Fruit fly (Drosophila melanogaster) whole organism, embryonic: Measurements from ENCODE around the gene Teh2.

Experiments
- Atf3 ChIP-seq: fragments of 200-800 bp; sonication (Bioruptor generic); optimal IDR thresholded peaks from 3 replicates; lab custom pipeline; 2016; ENCODE audit warnings: missing biosample characterization, missing genetic modification characterization
- CG10431 ChIP-seq: fragments of 200-800 bp; sonication (Bioruptor generic); optimal IDR thresholded peaks from 3 replicates; lab custom pipeline; 2018; ENCODE audit warnings: missing biosample characterization, mild to moderate bottlenecking, missing genetic modification characterization
- CG11560 ChIP-seq: fragments of 200-800 bp; sonication (Bioruptor generic); IDR thresholded peaks from 3 replicates; pipeline ENCODE4 v1.3.6; 2022; ENCODE audit warnings: missing biosample characterization, missing genetic modification characterization
- CG14667 ChIP-seq: fragments of 200-800 bp; sonication (Bioruptor generic); IDR thresholded peaks from 2 replicates; pipeline ENCODE4 v1.3.6; 2022; ENCODE audit warnings: missing biosample characterization, missing genetic modification characterization
- CG17361 ChIP-seq: fragments of 200-800 bp; sonication (Bioruptor generic); IDR thresholded peaks from 3 replicates; pipeline ENCODE4 v1.3.6; 2022; ENCODE audit warnings: missing biosample characterization, missing genetic modification characterization
- CG18476 ChIP-seq: fragments of 200-800 bp; sonication (Bioruptor generic); optimal IDR thresholded peaks from 2 replicates; lab custom pipeline; 2016; ENCODE audit warnings: missing biosample characterization, mild to moderate bottlenecking, missing genetic modification characterization
- CG32767 ChIP-seq: fragments of 200-800 bp; sonication (Bioruptor generic); IDR thresholded peaks from 2 replicates; pipeline ENCODE4 v1.3.6; 2022; ENCODE audit warnings: missing biosample characterization, missing genetic modification characterization
- CG33557 ChIP-seq: fragments of 200-800 bp; sonication (Bioruptor generic); optimal IDR thresholded peaks from 2 replicates; lab custom pipeline; 2019; ENCODE audit warnings: missing biosample characterization, mild to moderate bottlenecking, missing genetic modification characterization, moderate library complexity
- CG6683 ChIP-seq: fragments of 200-800 bp; sonication (Bioruptor generic); optimal IDR thresholded peaks from 2 replicates; lab custom pipeline; 2017; ENCODE audit warnings: missing biosample characterization, mild to moderate bottlenecking, missing genetic modification characterization, missing genetic modification reagents
- CG7271 ChIP-seq: fragments of 200-800 bp; sonication (Bioruptor generic); optimal IDR thresholded peaks from 2 replicates; lab custom pipeline; 2018; ENCODE audit warnings: missing biosample characterization, mild to moderate bottlenecking, missing genetic modification characterization, moderate library complexity
- CG7745 ChIP-seq: fragments of 200-800 bp; sonication (Bioruptor generic); optimal IDR thresholded peaks from 2 replicates; lab custom pipeline; 2018; ENCODE audit warnings: missing biosample characterization, mild to moderate bottlenecking, missing genetic modification characterization, moderate library complexity
- CG7928 ChIP-seq: fragments of 200-800 bp; sonication (Bioruptor generic); optimal IDR thresholded peaks from 2 replicates; lab custom pipeline; 2017; ENCODE audit warnings: missing biosample characterization, mild to moderate bottlenecking, missing genetic modification characterization
- CG8388 ChIP-seq: fragments of 200-800 bp; sonication (Bioruptor generic); optimal IDR thresholded peaks from 2 replicates; lab custom pipeline; 2019; ENCODE audit warnings: missing biosample characterization, mild to moderate bottlenecking, missing genetic modification characterization, moderate library complexity
- CG9727 ChIP-seq: fragments of 200-800 bp; sonication (Bioruptor generic); optimal IDR thresholded peaks from 3 replicates; lab custom pipeline; 2017; ENCODE audit warnings: missing biosample characterization, mild to moderate bottlenecking, missing genetic modification characterization
- CG9797 ChIP-seq: fragments of 200-800 bp; sonication (Bioruptor generic); optimal IDR thresholded peaks from 3 replicates; lab custom pipeline; 2018; ENCODE audit warnings: missing biosample characterization, mild to moderate bottlenecking, missing genetic modification characterization
- Dek ChIP-seq: fragments of 200-800 bp; sonication (Bioruptor generic); optimal IDR thresholded peaks from 3 replicates; lab custom pipeline; 2019; ENCODE audit warnings: missing biosample characterization, mild to moderate bottlenecking, missing genetic modification characterization, moderate library complexity
- E2f2 ChIP-seq: fragments of 200-800 bp; sonication (Bioruptor generic); IDR thresholded peaks from 2 replicates; pipeline ENCODE4 v1.3.6; 2022; ENCODE audit warnings: missing biosample characterization, missing genetic modification characterization
- Elba2 ChIP-seq: fragments of 200-800 bp; sonication (Bioruptor generic); optimal IDR thresholded peaks from 3 replicates; lab custom pipeline; 2016; ENCODE audit warnings: missing biosample characterization, missing genetic modification characterization
- Fer1 ChIP-seq: fragments of 200-800 bp; sonication (Bioruptor generic); optimal IDR thresholded peaks from 2 replicates; lab custom pipeline; 2017; ENCODE audit warnings: missing biosample characterization, mild to moderate bottlenecking, missing genetic modification characterization
- HLH3B ChIP-seq: fragments of 200-800 bp; sonication (Bioruptor generic); IDR thresholded peaks from 2 replicates; pipeline ENCODE4 v1.3.6; 2022; ENCODE audit warnings: missing biosample characterization, missing genetic modification characterization
- HmgD ChIP-seq: fragments of 200-800 bp; sonication (Bioruptor generic); optimal IDR thresholded peaks from 3 replicates; lab custom pipeline; 2016; ENCODE audit warnings: missing biosample characterization, missing genetic modification characterization
- Lpt ChIP-seq: fragments of >200 bp; optimal IDR thresholded peaks from 2 replicates; lab custom pipeline; 2018; ENCODE audit warnings: missing biosample characterization, missing genetic modification characterization
- Meics ChIP-seq: fragments of 200-800 bp; sonication (Bioruptor generic); optimal IDR thresholded peaks from 2 replicates; lab custom pipeline; 2017; ENCODE audit warnings: missing biosample characterization, mild to moderate bottlenecking, missing genetic modification characterization
- Sin3A ChIP-seq: fragments of >200 bp; optimal IDR thresholded peaks from 2 replicates; lab custom pipeline; 2018
- Stat92E ChIP-seq, 3 experiments: fragments of >200 bp in 2 of 3; fragments of 200-800 bp in 1 of 3; sonication (Bioruptor generic) in 1 of 3; optimal IDR thresholded peaks; 2 replicates each; lab custom pipeline; 2017 to 2019; ENCODE audit warnings: missing biosample characterization in 3 of 3, missing genetic modification characterization in 3 of 3, mild to moderate bottlenecking in 1 of 3, moderate library complexity in 1 of 3
- Tbp ChIP-seq: fragments of >200 bp; optimal IDR thresholded peaks from 2 replicates; lab custom pipeline; 2018; ENCODE audit warnings: missing biosample characterization, missing genetic modification characterization
- Trl ChIP-seq, 3 experiments: fragments of >200 bp in 2 of 3; fragments of 200-800 bp in 1 of 3; sonication (Bioruptor generic) in 1 of 3; optimal IDR thresholded peaks; 2 replicates in 1 of 3; 3 replicates in 2 of 3; lab custom pipeline; 2016 to 2017; ENCODE audit warnings: missing biosample characterization in 1 of 3, missing genetic modification characterization in 1 of 3
- YL-1 ChIP-seq: fragments of 200-800 bp; sonication (Bioruptor generic); optimal IDR thresholded peaks from 3 replicates; lab custom pipeline; 2017; ENCODE audit warnings: missing biosample characterization, mild to moderate bottlenecking, missing genetic modification characterization
- amos ChIP-seq: fragments of 200-800 bp; sonication (Bioruptor generic); IDR thresholded peaks from 2 replicates; pipeline ENCODE4 v1.3.6; 2022; ENCODE audit warnings: missing biosample characterization, missing genetic modification characterization; ENCODE audit not compliant: partially characterized antibody
- aop ChIP-seq: fragments of 200-800 bp; sonication (Bioruptor generic); IDR thresholded peaks from 2 replicates; pipeline ENCODE4 v1.3.6; 2022; ENCODE audit warnings: missing biosample characterization, missing genetic modification characterization
- br ChIP-seq: fragments of >200 bp; optimal IDR thresholded peaks from 2 replicates; lab custom pipeline; 2017
- bsh ChIP-seq, 2 experiments: fragments of 200-800 bp; sonication (Bioruptor generic); optimal IDR thresholded peaks; 2 replicates each; lab custom pipeline; 2017 to 2018; ENCODE audit warnings: mild to moderate bottlenecking in 2 of 2, missing biosample characterization in 2 of 2, missing genetic modification characterization in 2 of 2, moderate library complexity in 1 of 2
- caup ChIP-seq: fragments of 200-800 bp; sonication (Bioruptor generic); optimal IDR thresholded peaks from 3 replicates; lab custom pipeline; 2017; ENCODE audit warnings: missing biosample characterization, mild to moderate bottlenecking, missing genetic modification characterization, moderate library complexity; ENCODE audit not compliant: severe bottlenecking
- croc ChIP-seq: fragments of 200-800 bp; sonication (Bioruptor generic); conservative IDR thresholded peaks from 3 replicates; pipeline ENCODE4 v1.3.6; 2022; ENCODE audit warnings: missing biosample characterization, missing genetic modification characterization
- crp ChIP-seq, 2 experiments: fragments of 200-800 bp; sonication (Bioruptor generic); optimal IDR thresholded peaks; 2 replicates in 1 of 2; 3 replicates in 1 of 2; lab custom pipeline; 2017; ENCODE audit warnings: missing biosample characterization in 2 of 2, missing genetic modification characterization in 2 of 2, mild to moderate bottlenecking in 1 of 2, moderate library complexity in 1 of 2
- da ChIP-seq: fragments of 200-800 bp; sonication (Bioruptor generic); optimal IDR thresholded peaks from 2 replicates; lab custom pipeline; 2016; ENCODE audit warnings: missing biosample characterization, missing genetic modification characterization
- dan ChIP-seq: fragments of 200-800 bp; sonication (Bioruptor generic); IDR thresholded peaks from 2 replicates; pipeline ENCODE4 v1.3.6; 2022; ENCODE audit warnings: missing biosample characterization, missing genetic modification characterization
- fd102C ChIP-seq: fragments of 200-800 bp; sonication (Bioruptor generic); optimal IDR thresholded peaks from 2 replicates; lab custom pipeline; 2018; ENCODE audit warnings: missing biosample characterization, mild to moderate bottlenecking, missing genetic modification characterization, moderate library complexity
- fd64A ChIP-seq: fragments of 200-800 bp; sonication (Bioruptor generic); optimal IDR thresholded peaks from 3 replicates; lab custom pipeline; 2018; ENCODE audit warnings: missing biosample characterization, mild to moderate bottlenecking, missing genetic modification characterization
- gcm2 ChIP-seq: fragments of 200-800 bp; sonication (Bioruptor generic); optimal IDR thresholded peaks from 2 replicates; lab custom pipeline; 2016; ENCODE audit warnings: missing biosample characterization, missing genetic modification characterization
- gro ChIP-seq: fragments of 200-800 bp; sonication (Bioruptor generic); optimal IDR thresholded peaks from 2 replicates; lab custom pipeline; 2016; ENCODE audit warnings: missing biosample characterization, missing genetic modification characterization
- gt ChIP-seq: fragments of 200-800 bp; sonication (Bioruptor generic); IDR thresholded peaks from 2 replicates; pipeline ENCODE4 v1.3.6; 2022; ENCODE audit warnings: missing biosample characterization, missing genetic modification characterization
- insv ChIP-seq, 2 experiments: fragments of 200-800 bp; sonication (Bioruptor generic); optimal IDR thresholded peaks; 3 replicates each; lab custom pipeline; 2016 to 2018; ENCODE audit warnings: missing biosample characterization in 2 of 2, missing genetic modification characterization in 2 of 2
- mam ChIP-seq: fragments of 200-800 bp; sonication (Bioruptor generic); optimal IDR thresholded peaks from 3 replicates; lab custom pipeline; 2016; ENCODE audit warnings: missing biosample characterization, missing genetic modification characterization
- nau ChIP-seq: fragments of 200-800 bp; sonication (Bioruptor generic); optimal IDR thresholded peaks from 3 replicates; lab custom pipeline; 2017; ENCODE audit warnings: missing biosample characterization, mild to moderate bottlenecking, missing genetic modification characterization, missing genetic modification reagents
- pan ChIP-seq, 4 experiments: fragments of >200 bp in 3 of 4; fragments of 200-800 bp in 1 of 4; sonication (Bioruptor generic) in 1 of 4; optimal IDR thresholded peaks in 3 of 4; IDR thresholded peaks in 1 of 4; 2 replicates each; pipeline versions ENCODE4 v1.3.6 to Lab custom; 2017 to 2022; ENCODE audit warnings: missing biosample characterization in 2 of 4, missing genetic modification characterization in 2 of 4, mixed read lengths in 1 of 4
- pros ChIP-seq: fragments of 200-800 bp; sonication (Bioruptor generic); optimal IDR thresholded peaks from 3 replicates; lab custom pipeline; 2019; ENCODE audit warnings: missing biosample characterization, mild to moderate bottlenecking, missing genetic modification characterization, moderate library complexity
- repo ChIP-seq: fragments of 200-800 bp; sonication (Bioruptor generic); optimal IDR thresholded peaks from 2 replicates; lab custom pipeline; 2016; ENCODE audit warnings: missing biosample characterization, missing genetic modification characterization
- so ChIP-seq: fragments of 200-800 bp; sonication (Bioruptor generic); IDR thresholded peaks from 3 replicates; pipeline ENCODE4 v1.3.6; 2022; ENCODE audit warnings: missing biosample characterization, missing genetic modification characterization
- usp ChIP-seq: fragments of >200 bp; optimal IDR thresholded peaks from 2 replicates; lab custom pipeline; 2017; ENCODE audit warnings: missing biosample characterization, missing genetic modification characterization
- wek ChIP-seq: fragments of 200-800 bp; sonication (Bioruptor generic); optimal IDR thresholded peaks from 3 replicates; lab custom pipeline; 2018; ENCODE audit warnings: missing biosample characterization, mild to moderate bottlenecking, missing genetic modification characterization, moderate library complexity

The Teh2 gene

DNA sequence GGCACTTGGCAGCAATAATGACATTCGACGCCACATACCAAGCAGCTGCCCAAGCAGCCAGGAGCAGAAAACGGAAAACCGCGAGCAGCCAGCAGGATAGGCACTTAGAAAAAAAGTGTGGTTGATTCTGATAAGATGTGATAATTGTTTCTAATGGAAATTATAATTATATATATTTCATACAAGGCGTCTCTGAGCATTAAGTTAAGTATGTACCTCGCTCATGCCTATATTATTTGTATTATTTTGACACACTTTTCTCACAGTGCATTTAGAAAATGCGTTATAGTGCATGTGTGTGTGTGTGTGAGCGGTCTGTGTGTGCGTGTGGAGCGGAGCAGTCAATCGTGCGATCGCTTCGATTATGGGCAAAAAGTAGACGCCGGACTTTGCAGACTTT is 29.5 kb downstream of the Teh2 start (continued):
- TF ChIP-seq gt (GFP tag; lab: Robert Waterston, UW) (no peak), E2f2 (GFP tag; lab: Robert Waterston, UW) (no peak), gcm2 (GFP tag; lab: Kevin White, UChicago) (no peak), Meics (no peak), so (GFP tag; lab: Robert Waterston, UW) (no peak), insv (GFP tag; optimal IDR thresholded peaks at IDR 0.05; lab: Kevin White, UChicago) (no peak), wek (no peak), CG10431 (GFP tag; lab: Kevin White, UChicago) (no peak), Stat92E (GFP tag; optimal IDR thresholded peaks at IDR 0.05; lab: Kevin White, UChicago) (no peak), CG9797 (GFP tag; lab: Kevin White, UChicago) (no peak), CG7928 (GFP tag; lab: Kevin White, UChicago) (no peak), repo (GFP tag; lab: Kevin White, UChicago) (no peak), CG6683 (GFP tag; lab: Kevin White, UChicago) (no peak), CG17361 (GFP tag; lab: Robert Waterston, UW) (no peak), mam (GFP tag; lab: Kevin White, UChicago) (no peak), gro (GFP tag; lab: Kevin White, UChicago) (no peak), br (lab: Kevin White, UChicago) (no peak), CG18476 (GFP tag; lab: Kevin White, UChicago) (no peak), HmgD (GFP tag; lab: Kevin White, UChicago) (no peak), CG33557 (peak; percentile 22), crp (GFP tag; optimal IDR thresholded peaks at IDR 0.05; lab: Kevin White, UChicago) (no peak), fd64A (GFP tag; lab: Kevin White, UChicago) (no peak), fd102C (GFP tag; lab: Kevin White, UChicago) (peak; percentile 53), Lpt (no peak), Atf3 (GFP tag; lab: Kevin White, UChicago) (no peak), bsh (GFP tag; optimal IDR thresholded peaks at IDR 0.05; lab: Kevin White, UChicago) (peak; percentile 23 to 47), Sin3A (lab: Kevin White, UChicago) (no peak), dan (GFP tag; lab: Robert Waterston, UW) (0 out of 2 replicates have a peak, but pooled peaks have one; percentile 30), Dek (no peak), pan (optimal IDR thresholded peaks at IDR 0.05; lab: Kevin White, UChicago) (no peak), pan (GFP tag; optimal IDR thresholded peaks at IDR 0.05 in 1 of 2, IDR thresholded peaks at IDR 0.05 in 1 of 2) (no peak), CG11560 (no peak), YL-1 (no peak), aop (GFP tag; lab: Robert Waterston, UW) (no peak), da (GFP tag; lab: Kevin White, UChicago) (no peak), CG7745 (tag; lab: Kevin White, UChicago) (no peak), CG9727 (GFP tag; lab: Kevin White, UChicago) (peak; percentile 68), CG7271 (tag; lab: Kevin White, UChicago) (peak; percentile 59), caup (GFP tag; lab: Kevin White, UChicago) (no peak), croc (GFP tag; lab: Robert Waterston, UW) (no peak), nau (GFP tag; lab: Kevin White, UChicago) (no peak), Elba2 (peak; percentile 42), CG8388 (GFP tag; lab: Kevin White, UChicago) (peak; percentile 22), usp (GFP tag; lab: Kevin White, UChicago) (no peak), amos (GFP tag; lab: Robert Waterston, UW) (no peak), CG32767 (GFP tag; lab: Robert Waterston, UW) (no peak), Trl (optimal IDR thresholded peaks at IDR 0.05; lab: Kevin White, UChicago) (no peak), Trl (GFP tag; optimal IDR thresholded peaks at IDR 0.05; lab: Kevin White, UChicago) (no peak), HLH3B (GFP tag; lab: Robert Waterston, UW) (no peak), Fer1 (GFP tag; lab: Kevin White, UChicago) (no peak), Tbp (GFP tag; lab: Kevin White, UChicago) (no peak), pros (GFP tag; lab: Kevin White, UChicago) (no peak), CG14667 (no peak)
